Fruit fly (Drosophila melanogaster): ENCODE measurements around the gene Roc1a.
A peak's percentile ranks its signal among the peaks of the same experiment; 100 is the strongest.

The Roc1a gene

DNA sequence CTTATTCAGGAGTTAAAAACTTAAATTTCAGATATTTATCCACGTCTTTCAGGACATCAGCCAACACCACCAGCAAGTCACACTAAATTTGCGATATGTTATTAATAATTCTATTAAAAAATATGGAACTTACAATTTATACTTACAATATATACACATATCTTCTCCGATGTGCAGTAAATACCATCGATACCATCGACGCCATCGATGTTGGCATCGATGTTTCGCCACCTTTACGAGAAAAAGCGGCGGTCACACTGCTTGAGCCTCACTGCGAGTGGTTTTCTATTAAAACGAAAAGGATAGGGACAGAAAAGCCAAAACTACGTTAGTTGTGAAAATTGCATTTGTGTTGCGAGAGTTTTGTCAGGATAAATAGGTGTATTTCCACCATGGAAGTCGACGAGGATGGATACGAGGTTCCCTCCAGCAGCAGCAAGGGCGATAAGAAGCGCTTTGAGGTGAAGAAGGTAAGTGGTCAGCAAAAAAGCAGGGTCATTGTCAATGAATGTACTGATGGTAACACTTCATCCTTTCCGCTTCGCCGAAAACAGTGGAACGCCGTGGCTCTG lies at the start of gene Roc1a:
TSS of gene Roc1a (plus strand) at position 249 of the 572 bp plus-strand sequence.
- no peak for TF ChIP-seq en (GFP tag; optimal IDR thresholded peaks at IDR 0.05)
- peak; percentile 23 for TF ChIP-seq nmo (GFP tag; optimal IDR thresholded peaks at IDR 0.05)
- 0 out of 2 replicates have a peak, but pooled peaks have one; percentile 31 for TF ChIP-seq CG32532 (GFP tag; IDR thresholded peaks at IDR 0.05)
- 0 out of 3 replicates have a peak, but pooled peaks have one; percentile 12 for TF ChIP-seq Doc3 (GFP tag; IDR thresholded peaks at IDR 0.05; ENCODE audit: partially characterized antibody)
- peak; percentile 45 for TF ChIP-seq CG13775 (GFP tag; optimal IDR thresholded peaks at IDR 0.05)
- peak; percentile 76 for TF ChIP-seq CG14860 (GFP tag; IDR thresholded peaks at IDR 0.05; ENCODE audit: partially characterized antibody)
- TF ChIP-seq CG3847 (GFP tag; IDR thresholded peaks at IDR 0.05), result 0 out of 2 replicates have a peak, but pooled peaks have one; percentile 22
- peak; percentile 28 for TF ChIP-seq YL-1 (GFP tag; optimal IDR thresholded peaks at IDR 0.05)
- TF ChIP-seq CG2712 (tag; optimal IDR thresholded peaks at IDR 0.05), result peak; percentile 25
- peak; percentile 52 for TF ChIP-seq pzg (GFP tag; optimal IDR thresholded peaks at IDR 0.05)
- TF ChIP-seq CG30403 (GFP tag; optimal IDR thresholded peaks at IDR 0.05), result peak; percentile 20
- TF ChIP-seq CG14710 (tag; optimal IDR thresholded peaks at IDR 0.05), result peak; percentile 32
- no peak for TF ChIP-seq Atf3 (GFP tag; optimal IDR thresholded peaks at IDR 0.05)
- TF ChIP-seq Atf6 (GFP tag; IDR thresholded peaks at IDR 0.05), result no peak
- TF ChIP-seq CG10543 (GFP tag; optimal IDR thresholded peaks at IDR 0.05), result no peak
- TF ChIP-seq CG15479 (GFP tag; optimal IDR thresholded peaks at IDR 0.05), result no peak
- peak; percentile 11 for TF ChIP-seq CG12391 (tag; optimal IDR thresholded peaks at IDR 0.05)
- TF ChIP-seq CG1603 (tag; optimal IDR thresholded peaks at IDR 0.05), result peak; percentile 36
- 0 out of 3 replicates have a peak, but pooled peaks have one; percentile 20 for TF ChIP-seq CG11456 (GFP tag; IDR thresholded peaks at IDR 0.05)
- no peak for TF ChIP-seq chif (GFP tag; optimal IDR thresholded peaks at IDR 0.05)
- no peak for TF ChIP-seq Doc2 (GFP tag; IDR thresholded peaks at IDR 0.05)
- 0 out of 2 replicates have a peak, but pooled peaks have one; percentile 9 for TF ChIP-seq ssp (GFP tag; IDR thresholded peaks at IDR 0.05)
- TF ChIP-seq hb (GFP tag; IDR thresholded peaks at IDR 0.05; ENCODE audit: partially characterized antibody), result peak; percentile 68; the same call in 2 of the 3 replicates
- peak in 1 of 3 experiments; percentile 13 for TF ChIP-seq lola (GFP tag; optimal IDR thresholded peaks at IDR 0.05)
- TF ChIP-seq CG34224 (GFP tag; IDR thresholded peaks at IDR 0.05; ENCODE audit: partially characterized antibody), result peak; percentile 25; the same call in 2 of the 3 replicates
- no peak for TF ChIP-seq sd (tag; optimal IDR thresholded peaks at IDR 0.05)
- peak; percentile 57 for TF ChIP-seq hbn (GFP tag; IDR thresholded peaks at IDR 0.05; ENCODE audit: partially characterized antibody)
- peak; percentile 78 for TF ChIP-seq CG7963 (GFP tag; IDR thresholded peaks at IDR 0.05; ENCODE audit: partially characterized antibody)
- TF ChIP-seq zen2 (GFP tag; IDR thresholded peaks at IDR 0.05; ENCODE audit: partially characterized antibody), result peak; percentile 56; the same call in 2 of the 3 replicates
- no peak for TF ChIP-seq CG1602 (GFP tag; optimal IDR thresholded peaks at IDR 0.05)
- peak; percentile 49; the same call in 1 of the 2 replicates for TF ChIP-seq tna (GFP tag; IDR thresholded peaks at IDR 0.05; ENCODE audit: partially characterized antibody)
- no peak for TF ChIP-seq gt (GFP tag; IDR thresholded peaks at IDR 0.05)
- TF ChIP-seq Dll (GFP tag; IDR thresholded peaks at IDR 0.05; ENCODE audit: partially characterized antibody), result peak; percentile 57; the same call in 1 of the 4 replicates
- peak; percentile 67 for TF ChIP-seq CG4617 (GFP tag; optimal IDR thresholded peaks at IDR 0.05; ENCODE audit: borderline replicate concordance)
- peak; percentile 53; the same call in 1 of the 3 replicates for TF ChIP-seq mld (GFP tag; IDR thresholded peaks at IDR 0.05; ENCODE audit: partially characterized antibody)
- TF ChIP-seq Abd-B (GFP tag; optimal IDR thresholded peaks at IDR 0.05), result peak; percentile 5
- TF ChIP-seq BEAF-32 (GFP tag; optimal IDR thresholded peaks at IDR 0.05), result peak; percentile 78
- peak; percentile 88 for TF ChIP-seq amos (GFP tag; IDR thresholded peaks at IDR 0.05; ENCODE audit: partially characterized antibody)
- peak; percentile 15 for TF ChIP-seq CG2116 (GFP tag; optimal IDR thresholded peaks at IDR 0.05)
- peak; percentile 34; the same call in 1 of the 4 replicates for TF ChIP-seq Gug (GFP tag; IDR thresholded peaks at IDR 0.05)
- peak; percentile 21; the same call in 1 of the 2 replicates for TF ChIP-seq slbo (GFP tag; IDR thresholded peaks at IDR 0.05)
- TF ChIP-seq HLH4C (GFP tag; IDR thresholded peaks at IDR 0.05; ENCODE audit: partially characterized antibody), result peak; percentile 59
- TF ChIP-seq mam (GFP tag; optimal IDR thresholded peaks at IDR 0.05), result no peak
- peak; percentile 15; the same call in 1 of the 2 replicates for TF ChIP-seq sna (GFP tag; IDR thresholded peaks at IDR 0.05; ENCODE audit: partially characterized antibody)
- TF ChIP-seq Rfx (GFP tag; IDR thresholded peaks at IDR 0.05), result peak; percentile 35; the same call in 1 of the 2 replicates
- TF ChIP-seq CG12659 (GFP tag; optimal IDR thresholded peaks at IDR 0.05), result peak; percentile 1
